Fruit fly (Drosophila melanogaster): ENCODE data around the gene Tsen2.
A peak's percentile ranks its signal among the peaks of the same experiment; 100 is the strongest.

Tsen2 gene

dm6 chr2L:16709693-16710092 is 19.9 kb upstream of the Tsen2 start (continued):
- TF ChIP-seq CG11902 (GFP tag; optimal IDR thresholded peaks at IDR 0.05) (no peak), CG1621 (tag; optimal IDR thresholded peaks at IDR 0.05) (no peak), CG4318 (GFP tag; optimal IDR thresholded peaks at IDR 0.05) (peak; percentile 78), CG16779 (tag; optimal IDR thresholded peaks at IDR 0.05) (no peak), Hr39 (GFP tag; optimal IDR thresholded peaks at IDR 0.05) (no peak), Ets96B (tag; optimal IDR thresholded peaks at IDR 0.05) (peak; percentile 20), pdm3 (GFP tag; optimal IDR thresholded peaks at IDR 0.05) (peak; percentile 27), net (GFP tag; optimal IDR thresholded peaks at IDR 0.05) (peak; percentile 70), svp (GFP tag) (no peak), Sox14 (GFP tag; optimal IDR thresholded peaks at IDR 0.05) (no peak), vri (GFP tag; optimal IDR thresholded peaks at IDR 0.05) (no peak), CG8632 (GFP tag; optimal IDR thresholded peaks at IDR 0.05) (no peak), Eip78C (GFP tag) (peak; percentile 81), Sox102F (GFP tag; optimal IDR thresholded peaks at IDR 0.05) (no peak), Sox15 (GFP tag; optimal IDR thresholded peaks at IDR 0.05) (no peak), OdsH (GFP tag; optimal IDR thresholded peaks at IDR 0.05) (peak; percentile 45), eg (GFP tag; IDR thresholded peaks at IDR 0.05) (peak; percentile 70), CG31627 (GFP tag; optimal IDR thresholded peaks at IDR 0.05) (no peak), CG6276 (GFP tag; optimal IDR thresholded peaks at IDR 0.05) (no peak), dac (GFP tag; optimal IDR thresholded peaks at IDR 0.05) (peak; percentile 42), CG6163 (GFP tag; IDR thresholded peaks at IDR 0.05) (peak; percentile 82), CG3919 (GFP tag; optimal IDR thresholded peaks at IDR 0.05) (peak; percentile 36)

DNA sequence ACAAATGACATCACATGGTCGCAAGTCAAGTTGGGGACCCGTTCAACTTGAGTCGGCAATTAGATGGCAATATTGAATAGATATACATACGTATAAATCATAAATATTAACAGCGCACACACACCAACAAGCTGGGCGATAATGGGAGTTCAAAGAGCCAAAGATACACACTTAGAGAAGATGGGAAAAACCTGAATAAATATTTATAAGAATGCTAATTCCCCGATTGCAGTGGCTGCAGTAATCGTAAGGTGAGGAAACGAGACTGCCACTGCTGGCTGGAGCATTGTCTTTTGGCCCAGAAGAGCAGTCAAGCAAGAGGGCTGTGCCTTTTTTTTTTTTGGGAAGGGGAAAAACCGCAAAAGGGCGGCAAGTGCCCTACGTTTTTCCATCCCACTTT is 19.3 kb upstream of the Tsen2 start:
- peak; percentile 52 for TF ChIP-seq fkh (GFP tag; optimal IDR thresholded peaks at IDR 0.05)
- no peak for TF ChIP-seq CG3919 (GFP tag; optimal IDR thresholded peaks at IDR 0.05)
- no peak for TF ChIP-seq CG8119 (GFP tag; IDR thresholded peaks at IDR 0.05)

dm6 chr2L:16710677-16711076 is 18.9 kb upstream of the Tsen2 start:
- no peak for TF ChIP-seq spab (GFP tag; optimal IDR thresholded peaks at IDR 0.05)
- no peak for TF ChIP-seq CG6163 (GFP tag; IDR thresholded peaks at IDR 0.05)
- no peak for TF ChIP-seq Lpt (GFP tag; optimal IDR thresholded peaks at IDR 0.05)
- 0 out of 3 replicates have a peak, but pooled peaks have one; percentile 26 for TF ChIP-seq CG8119 (GFP tag; IDR thresholded peaks at IDR 0.05)
- TF ChIP-seq Eip78C (GFP tag): peak; percentile 29
- no peak for TF ChIP-seq CG3032 (tag; optimal IDR thresholded peaks at IDR 0.05)
- TF ChIP-seq CG6808 (GFP tag; optimal IDR thresholded peaks at IDR 0.05): no peak
- TF ChIP-seq dac (GFP tag; optimal IDR thresholded peaks at IDR 0.05): no peak
- no peak for TF ChIP-seq CG4318 (GFP tag; optimal IDR thresholded peaks at IDR 0.05)
- no peak for TF ChIP-seq Gug (GFP tag; IDR thresholded peaks at IDR 0.05)
- TF ChIP-seq fkh (GFP tag; optimal IDR thresholded peaks at IDR 0.05): peak; percentile 39
- no peak for TF ChIP-seq CG32006 (GFP tag; optimal IDR thresholded peaks at IDR 0.05)
- no peak for TF ChIP-seq CG11902 (GFP tag; optimal IDR thresholded peaks at IDR 0.05)

dm6 chr2L:16711891-16712290 is 17.7 kb upstream of the Tsen2 start:
- TF ChIP-seq salr (GFP tag; optimal IDR thresholded peaks at IDR 0.05) (no peak), Hr39 (GFP tag; optimal IDR thresholded peaks at IDR 0.05) (no peak), CG31627 (GFP tag; optimal IDR thresholded peaks at IDR 0.05) (no peak), CG6276 (GFP tag; optimal IDR thresholded peaks at IDR 0.05) (no peak), CG4318 (GFP tag; optimal IDR thresholded peaks at IDR 0.05) (no peak), CG11294 (GFP tag; IDR thresholded peaks at IDR 0.05) (no peak), Smox (GFP tag; optimal IDR thresholded peaks at IDR 0.05) (no peak), Eip78C (GFP tag) (no peak), topi (GFP tag; optimal IDR thresholded peaks at IDR 0.05) (no peak), ss (GFP tag; optimal IDR thresholded peaks at IDR 0.05) (no peak)

dm6 chr2L:16713929-16714328 is 15.6 kb upstream of the Tsen2 start:
- TF ChIP-seq Sox14 (GFP tag; optimal IDR thresholded peaks at IDR 0.05): no peak
- peak; percentile 51 for TF ChIP-seq fkh (GFP tag; optimal IDR thresholded peaks at IDR 0.05)
- no peak for TF ChIP-seq topi (GFP tag; optimal IDR thresholded peaks at IDR 0.05)
- no peak for TF ChIP-seq Smox (GFP tag; optimal IDR thresholded peaks at IDR 0.05)

All from whole organism, prepupa.